Fruit fly (Drosophila melanogaster) whole organism, embryonic: ENCODE data around the gene CG10413.

ENCODE experiments used
- Antp ChIP-seq: fragments of 200-800 bp; sonication (Bioruptor generic); optimal IDR thresholded peaks from 3 replicates; lab custom pipeline; 2016; ENCODE audit warnings: missing biosample characterization, missing genetic modification characterization
- Atf-2 ChIP-seq: fragments of 200-800 bp; sonication (Bioruptor generic); optimal IDR thresholded peaks from 2 replicates; lab custom pipeline; 2016; ENCODE audit warnings: missing biosample characterization, missing genetic modification characterization
- CG10209 ChIP-seq: fragments of 200-800 bp; sonication (Bioruptor generic); optimal IDR thresholded peaks from 3 replicates; lab custom pipeline; 2017; ENCODE audit warnings: missing biosample characterization, mild to moderate bottlenecking, missing genetic modification characterization, missing genetic modification reagents
- CG11085 ChIP-seq: fragments of 200-800 bp; sonication (Bioruptor generic); IDR thresholded peaks from 2 replicates; pipeline ENCODE4 v1.3.6; 2022; ENCODE audit warnings: missing biosample characterization, missing genetic modification characterization
- CG12071 ChIP-seq: fragments of 200-800 bp; sonication (Bioruptor generic); optimal IDR thresholded peaks from 3 replicates; lab custom pipeline; 2018; ENCODE audit warnings: missing biosample characterization, mild to moderate bottlenecking, missing genetic modification characterization
- CG12155 ChIP-seq: fragments of 200-800 bp; sonication (Bioruptor generic); optimal IDR thresholded peaks from 3 replicates; lab custom pipeline; 2016; ENCODE audit warnings: missing biosample characterization, missing genetic modification characterization
- CG14860 ChIP-seq: fragments of 200-800 bp; sonication (Bioruptor generic); IDR thresholded peaks from 3 replicates; pipeline ENCODE4 v1.3.6; 2022; ENCODE audit warnings: missing biosample characterization, missing genetic modification characterization; ENCODE audit not compliant: partially characterized antibody
- CG1529 ChIP-seq: fragments of 200-800 bp; sonication (Bioruptor generic); optimal IDR thresholded peaks from 3 replicates; lab custom pipeline; 2018; ENCODE audit warnings: missing biosample characterization, missing genetic modification characterization
- CG1647 ChIP-seq: fragments of 200-800 bp; sonication (Bioruptor generic); optimal IDR thresholded peaks from 3 replicates; lab custom pipeline; 2016; ENCODE audit warnings: missing biosample characterization, missing genetic modification characterization
- CG17186 ChIP-seq: fragments of 200-800 bp; sonication (Bioruptor generic); optimal IDR thresholded peaks from 3 replicates; lab custom pipeline; 2017; ENCODE audit warnings: missing biosample characterization, missing genetic modification reagents, missing genetic modification characterization
- CG17829 ChIP-seq: fragments of 200-800 bp; optimal IDR thresholded peaks from 2 replicates; lab custom pipeline; 2019; ENCODE audit warnings: missing biosample characterization, mild to moderate bottlenecking, missing genetic modification characterization, moderate library complexity
- CG17912 ChIP-seq: fragments of 200-800 bp; sonication (Bioruptor generic); optimal IDR thresholded peaks from 2 replicates; lab custom pipeline; 2018; ENCODE audit warnings: missing biosample characterization, mild to moderate bottlenecking, missing genetic modification characterization
- CG2120 ChIP-seq: fragments of 200-800 bp; sonication (Bioruptor generic); optimal IDR thresholded peaks from 3 replicates; lab custom pipeline; 2016; ENCODE audit warnings: missing biosample characterization, missing genetic modification characterization
- CG30020 ChIP-seq: fragments of 200-800 bp; optimal IDR thresholded peaks from 2 replicates; lab custom pipeline; 2019; ENCODE audit warnings: missing biosample characterization, mild to moderate bottlenecking, missing genetic modification characterization, moderate library complexity
- CG32767 ChIP-seq: fragments of 200-800 bp; sonication (Bioruptor generic); IDR thresholded peaks from 2 replicates; pipeline ENCODE4 v1.3.6; 2022; ENCODE audit warnings: missing biosample characterization, missing genetic modification characterization
- CG42726 ChIP-seq: fragments of 200-800 bp; sonication (Bioruptor generic); IDR thresholded peaks from 2 replicates; pipeline ENCODE4 v1.3.6; 2022; ENCODE audit warnings: missing biosample characterization, missing genetic modification characterization; ENCODE audit not compliant: partially characterized antibody
- CG4424 ChIP-seq: fragments of 200-800 bp; sonication (Bioruptor generic); optimal IDR thresholded peaks from 3 replicates; lab custom pipeline; 2016; ENCODE audit warnings: missing biosample characterization, missing genetic modification characterization
- CG5180 ChIP-seq: fragments of 200-800 bp; sonication (Bioruptor generic); optimal IDR thresholded peaks from 3 replicates; lab custom pipeline; 2017; ENCODE audit warnings: missing biosample characterization, missing genetic modification characterization, mild to moderate bottlenecking, moderate library complexity, missing genetic modification reagents
- CG6175 ChIP-seq: fragments of 200-800 bp; sonication (Bioruptor generic); IDR thresholded peaks from 3 replicates; pipeline ENCODE4 v1.3.6; 2022; ENCODE audit warnings: missing biosample characterization, missing genetic modification characterization
- CG6854 ChIP-seq: fragments of 200-800 bp; sonication (Bioruptor generic); optimal IDR thresholded peaks from 3 replicates; lab custom pipeline; 2017; ENCODE audit warnings: missing biosample characterization, mild to moderate bottlenecking, missing genetic modification characterization
- Dad ChIP-seq: fragments of 200-800 bp; sonication (Bioruptor generic); optimal IDR thresholded peaks from 3 replicates; lab custom pipeline; 2016; ENCODE audit warnings: missing biosample characterization, missing genetic modification characterization
- H2.0 ChIP-seq: fragments of 200-800 bp; sonication (Bioruptor generic); IDR thresholded peaks from 2 replicates; pipeline ENCODE4 v1.3.6; 2022; ENCODE audit warnings: missing biosample characterization, missing genetic modification characterization
- HHEX ChIP-seq: fragments of 200-800 bp; sonication (Bioruptor generic); optimal IDR thresholded peaks from 3 replicates; lab custom pipeline; 2017; ENCODE audit warnings: missing biosample characterization, mild to moderate bottlenecking, missing genetic modification characterization, missing genetic modification reagents
- HLH54F ChIP-seq: fragments of 200-800 bp; sonication (Bioruptor generic); optimal IDR thresholded peaks from 3 replicates; lab custom pipeline; 2016; ENCODE audit warnings: missing biosample characterization, missing genetic modification characterization
- Hsf ChIP-seq: fragments of 200-800 bp; sonication (Bioruptor generic); optimal IDR thresholded peaks from 3 replicates; lab custom pipeline; 2016; ENCODE audit warnings: missing biosample characterization, missing genetic modification characterization
- MBD-R2 ChIP-seq: fragments of 200-800 bp; sonication (Bioruptor generic); IDR thresholded peaks from 2 replicates; pipeline ENCODE4 v1.3.6; 2022; ENCODE audit warnings: missing biosample characterization, missing genetic modification characterization
- MTF-1 ChIP-seq: fragments of 200-800 bp; sonication (Bioruptor generic); optimal IDR thresholded peaks from 2 replicates; lab custom pipeline; 2018; ENCODE audit warnings: missing biosample characterization, mild to moderate bottlenecking, missing genetic modification characterization, borderline replicate concordance
- Mad ChIP-seq: fragments of 200-800 bp; sonication (Bioruptor generic); optimal IDR thresholded peaks from 2 replicates; lab custom pipeline; 2016; ENCODE audit warnings: missing biosample characterization, missing genetic modification characterization
- NFAT ChIP-seq: fragments of 200-800 bp; sonication (Bioruptor generic); IDR thresholded peaks from 2 replicates; pipeline ENCODE4 v1.3.6; 2022; ENCODE audit warnings: missing biosample characterization, missing genetic modification characterization
- Pdp1 ChIP-seq, 2 experiments: fragments of 200-800 bp; sonication (Bioruptor generic); optimal IDR thresholded peaks; 3 replicates each; lab custom pipeline; 2016; ENCODE audit warnings: missing biosample characterization in 2 of 2, missing genetic modification characterization in 2 of 2, mild to moderate bottlenecking in 1 of 2, moderate library complexity in 1 of 2
- Rfx ChIP-seq: fragments of 200-800 bp; sonication (Bioruptor generic); IDR thresholded peaks from 2 replicates; pipeline ENCODE4 v1.3.6; 2022; ENCODE audit warnings: missing biosample characterization, missing genetic modification characterization
- Sox100B ChIP-seq: fragments of 200-800 bp; sonication (Bioruptor generic); optimal IDR thresholded peaks from 3 replicates; lab custom pipeline; 2018; ENCODE audit warnings: missing biosample characterization, mild to moderate bottlenecking, missing genetic modification characterization
- ac ChIP-seq: fragments of 200-800 bp; sonication (Bioruptor generic); optimal IDR thresholded peaks from 3 replicates; lab custom pipeline; 2017; ENCODE audit warnings: missing biosample characterization, mild to moderate bottlenecking, missing genetic modification characterization
- bigmax ChIP-seq: fragments of 200-800 bp; sonication (Bioruptor generic); optimal IDR thresholded peaks from 2 replicates; lab custom pipeline; 2018; ENCODE audit warnings: missing biosample characterization, mild to moderate bottlenecking, missing genetic modification characterization
- chif ChIP-seq, 2 experiments: fragments of 200-800 bp; sonication (Bioruptor generic); optimal IDR thresholded peaks; 3 replicates each; lab custom pipeline; 2016; ENCODE audit warnings: missing biosample characterization in 2 of 2, missing genetic modification characterization in 2 of 2
- da ChIP-seq: fragments of 200-800 bp; sonication (Bioruptor generic); optimal IDR thresholded peaks from 2 replicates; lab custom pipeline; 2016; ENCODE audit warnings: missing biosample characterization, missing genetic modification characterization
- dm ChIP-seq: fragments of 200-800 bp; sonication (Bioruptor generic); optimal IDR thresholded peaks from 3 replicates; lab custom pipeline; 2016; ENCODE audit warnings: missing biosample characterization, missing genetic modification characterization
- dmrt99B ChIP-seq: fragments of 200-800 bp; sonication (Bioruptor generic); optimal IDR thresholded peaks from 2 replicates; lab custom pipeline; 2018; ENCODE audit warnings: missing biosample characterization, mild to moderate bottlenecking, missing genetic modification characterization, moderate library complexity
- ewg ChIP-seq: fragments of 200-800 bp; sonication (Bioruptor generic); optimal IDR thresholded peaks from 3 replicates; lab custom pipeline; 2017; ENCODE audit warnings: mild to moderate bottlenecking, missing biosample characterization, missing genetic modification reagents, missing genetic modification characterization
- gem ChIP-seq: fragments of 200-800 bp; sonication (Bioruptor generic); optimal IDR thresholded peaks from 2 replicates; lab custom pipeline; 2019; ENCODE audit warnings: missing biosample characterization, mild to moderate bottlenecking, missing genetic modification characterization, moderate library complexity
- gro ChIP-seq: fragments of 200-800 bp; sonication (Bioruptor generic); optimal IDR thresholded peaks from 2 replicates; lab custom pipeline; 2016; ENCODE audit warnings: missing biosample characterization, missing genetic modification characterization
- gsb-n ChIP-seq: fragments of 200-800 bp; sonication (Bioruptor generic); optimal IDR thresholded peaks from 3 replicates; lab custom pipeline; 2018; ENCODE audit warnings: missing biosample characterization, mild to moderate bottlenecking, missing genetic modification characterization
- inv ChIP-seq: fragments of 200-800 bp; sonication (Bioruptor generic); IDR thresholded peaks from 2 replicates; pipeline ENCODE4 v1.3.6; 2022; ENCODE audit warnings: missing biosample characterization, missing genetic modification characterization; ENCODE audit not compliant: partially characterized antibody
- lbe ChIP-seq: fragments of 200-800 bp; sonication (Bioruptor generic); optimal IDR thresholded peaks from 2 replicates; lab custom pipeline; 2016; ENCODE audit warnings: missing biosample characterization, mild to moderate bottlenecking, missing genetic modification characterization
- maf-S ChIP-seq: fragments of 200-800 bp; sonication (Bioruptor generic); optimal IDR thresholded peaks from 2 replicates; lab custom pipeline; 2016; ENCODE audit warnings: missing biosample characterization, missing genetic modification characterization
- pfk ChIP-seq: fragments of 200-800 bp; sonication (Bioruptor generic); optimal IDR thresholded peaks from 2 replicates; lab custom pipeline; 2018; ENCODE audit warnings: missing biosample characterization, mild to moderate bottlenecking, missing genetic modification characterization, moderate library complexity
- prd ChIP-seq, 3 experiments: fragments of >200 bp in 2 of 3; fragments of 200-800 bp in 1 of 3; sonication (Bioruptor generic) in 1 of 3; optimal IDR thresholded peaks in 2 of 3; IDR thresholded peaks in 1 of 3; 2 replicates in 2 of 3; 3 replicates in 1 of 3; pipeline versions ENCODE4 v1.3.6 to Lab custom; 2017 to 2022; ENCODE audit warnings: missing biosample characterization in 1 of 3, missing genetic modification characterization in 1 of 3
- sug ChIP-seq: fragments of 200-800 bp; optimal IDR thresholded peaks from 2 replicates; lab custom pipeline; 2019; ENCODE audit warnings: missing biosample characterization, mild to moderate bottlenecking, missing genetic modification characterization, moderate library complexity
- vnd ChIP-seq: fragments of 200-800 bp; sonication (Bioruptor generic); IDR thresholded peaks from 3 replicates; pipeline ENCODE4 v1.3.6; 2022; ENCODE audit warnings: missing biosample characterization, missing genetic modification characterization; ENCODE audit not compliant: partially characterized antibody
- yki ChIP-seq: fragments of >200 bp; optimal IDR thresholded peaks from 3 replicates; lab custom pipeline; 2018

CG10413 gene

DNA sequence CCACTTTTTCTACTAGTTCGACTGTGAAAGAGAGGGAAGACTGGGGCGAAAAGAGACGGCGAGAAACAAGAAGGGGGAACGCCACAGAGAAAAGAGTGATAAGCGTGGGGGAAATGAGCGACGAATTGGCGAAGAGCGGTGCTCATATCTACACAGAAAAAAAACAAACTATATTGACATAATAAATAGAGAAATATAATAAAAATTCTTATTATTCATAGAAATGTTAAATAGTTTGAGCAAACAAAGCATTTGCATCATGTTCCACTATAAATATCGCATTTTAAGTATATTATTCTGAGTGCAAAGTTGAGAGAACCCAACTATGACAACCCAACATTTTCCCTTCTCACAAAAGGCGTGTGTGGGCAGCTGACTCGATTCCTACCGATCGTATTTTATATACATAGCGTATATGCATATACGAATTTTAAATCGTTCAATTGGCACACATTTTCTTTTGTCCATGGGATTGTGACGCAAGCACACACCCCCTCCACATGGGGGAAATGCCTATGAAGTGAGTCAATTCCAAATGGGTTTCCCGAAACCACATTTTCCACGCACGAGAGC is 47.0 kb downstream of the CG10413 start (continued):
- peak; percentile 54 for TF ChIP-seq CG5180 (GFP tag; lab: Kevin White, UChicago)
- TF ChIP-seq chif (GFP tag; optimal IDR thresholded peaks at IDR 0.05; lab: Kevin White, UChicago), result no peak
- TF ChIP-seq Dad, result no peak
- no peak for TF ChIP-seq yki (lab: Kevin White, UChicago)
- peak; percentile 13 for TF ChIP-seq Hsf (GFP tag; lab: Kevin White, UChicago)
- peak; percentile 83 for TF ChIP-seq dmrt99B (tag; lab: Kevin White, UChicago)
- TF ChIP-seq Atf-2 (GFP tag; lab: Kevin White, UChicago), result no peak
- TF ChIP-seq CG11085 (GFP tag; lab: Robert Waterston, UW), result 0 out of 2 replicates have a peak, but pooled peaks have one; percentile 35
- peak; percentile 31 for TF ChIP-seq Antp (GFP tag; lab: Kevin White, UChicago)
- TF ChIP-seq CG10209 (GFP tag; lab: Kevin White, UChicago), result peak; percentile 76
- peak; percentile 75 for TF ChIP-seq H2.0 (GFP tag; lab: Robert Waterston, UW)
- peak; percentile 81 for TF ChIP-seq HHEX
- peak; percentile 12 for TF ChIP-seq CG12071 (GFP tag; lab: Kevin White, UChicago)
- no peak for TF ChIP-seq MTF-1 (GFP tag; lab: Kevin White, UChicago)
- TF ChIP-seq CG2120, result peak; percentile 76
- TF ChIP-seq dm (GFP tag; lab: Kevin White, UChicago), result no peak
- peak; percentile 88 for TF ChIP-seq gem (tag; lab: Kevin White, UChicago)
- no peak for TF ChIP-seq CG42726 (GFP tag; lab: Robert Waterston, UW)
- peak; percentile 62 for TF ChIP-seq CG4424 (GFP tag; lab: Kevin White, UChicago)
- TF ChIP-seq sug (tag; lab: Kevin White, UChicago), result peak; percentile 28
- peak; percentile 38 for TF ChIP-seq ewg (GFP tag; lab: Kevin White, UChicago)
- TF ChIP-seq MBD-R2 (GFP tag; lab: Robert Waterston, UW), result peak; percentile 70; the same call in 1 of the 2 replicates
- no peak for TF ChIP-seq CG30020 (tag; lab: Kevin White, UChicago)
- TF ChIP-seq CG14860 (GFP tag; lab: Robert Waterston, UW), result no peak
- TF ChIP-seq Sox100B, result peak; percentile 73
- no peak for TF ChIP-seq inv (GFP tag; lab: Robert Waterston, UW)
- TF ChIP-seq maf-S, result no peak
- no peak for TF ChIP-seq bigmax (GFP tag; lab: Kevin White, UChicago)
- TF ChIP-seq lbe (GFP tag; lab: Kevin White, UChicago), result peak; percentile 36
- TF ChIP-seq CG6854 (GFP tag; lab: Kevin White, UChicago), result peak; percentile 54
- TF ChIP-seq gro (GFP tag; lab: Kevin White, UChicago), result no peak
- TF ChIP-seq gsb-n (tag; lab: Kevin White, UChicago), result peak; percentile 48
- no peak for TF ChIP-seq NFAT
- no peak for TF ChIP-seq CG6175 (GFP tag; lab: Robert Waterston, UW)
- TF ChIP-seq CG12155 (GFP tag; lab: Kevin White, UChicago), result peak; percentile 63
- TF ChIP-seq vnd (GFP tag; lab: Robert Waterston, UW), result no peak
- TF ChIP-seq HLH54F (GFP tag; lab: Kevin White, UChicago), result no peak
- TF ChIP-seq Pdp1 (GFP tag; optimal IDR thresholded peaks at IDR 0.05; lab: Kevin White, UChicago), result peak; percentile 47 to 80
- TF ChIP-seq ac, result no peak
- peak; percentile 86 for TF ChIP-seq Rfx (GFP tag; lab: Robert Waterston, UW)
- no peak for TF ChIP-seq da
- no peak for TF ChIP-seq prd (optimal IDR thresholded peaks at IDR 0.05; lab: Kevin White, UChicago)
- TF ChIP-seq prd (GFP tag; IDR thresholded peaks at IDR 0.05; lab: Robert Waterston, UW), result peak; percentile 75
- no peak for TF ChIP-seq CG17912 (GFP tag; lab: Kevin White, UChicago)
- TF ChIP-seq Mad, result peak; percentile 39
- TF ChIP-seq CG1647 (GFP tag; lab: Kevin White, UChicago), result no peak
- TF ChIP-seq CG32767 (GFP tag; lab: Robert Waterston, UW), result peak; percentile 66
- TF ChIP-seq pfk (GFP tag; lab: Kevin White, UChicago), result no peak
- peak; percentile 39 for TF ChIP-seq CG1529
- no peak for TF ChIP-seq CG17186 (GFP tag; lab: Kevin White, UChicago)
- TF ChIP-seq CG17829 (tag; lab: Kevin White, UChicago), result peak; percentile 68
